ENCODE assay signal across 1 fruit fly cellular context in the genomic region with DNA sequence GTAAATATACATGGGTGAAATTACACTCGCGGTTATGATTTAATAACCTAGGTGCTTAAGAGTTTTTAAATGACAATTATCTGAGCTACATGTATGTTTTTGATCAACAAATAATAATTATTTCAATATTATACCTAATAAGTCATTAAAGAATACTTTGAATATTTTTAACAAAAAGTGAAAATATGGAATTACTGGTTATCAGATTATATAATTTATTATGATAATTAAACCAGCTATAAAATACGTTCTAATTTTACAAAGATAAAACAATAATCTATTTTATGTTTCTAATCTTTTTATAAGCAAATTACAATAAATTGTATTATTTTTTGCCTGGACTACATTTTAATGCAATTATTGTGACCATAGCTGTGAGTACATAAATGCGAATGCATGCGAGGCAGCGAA.
TF ChIP-seq lines count a peak whose summit lies in the region.

No protein-coding gene starts in this region.

TF ChIP-seq in whole organism, prepupa, 60 proteins besides CTCF, POLR2A, EP300 and RAD21 (continued from another document):
- TF ChIP-seq Sox102F (GFP tag; optimal IDR thresholded peaks at IDR 0.05; lab: Kevin White, UChicago) (no peak), fkh (GFP tag; optimal IDR thresholded peaks at IDR 0.05; lab: Kevin White, UChicago) (no peak), fd59A (GFP tag; optimal IDR thresholded peaks at IDR 0.05; lab: Kevin White, UChicago) (no peak), Met (GFP tag; optimal IDR thresholded peaks at IDR 0.05; lab: Kevin White, UChicago) (peak; percentile 6), CG3919 (GFP tag; optimal IDR thresholded peaks at IDR 0.05; lab: Kevin White, UChicago) (no peak), Eip93F (GFP tag; optimal IDR thresholded peaks at IDR 0.05; lab: Kevin White, UChicago) (no peak), Ets96B (tag; optimal IDR thresholded peaks at IDR 0.05; lab: Kevin White, UChicago) (peak; percentile 21), CG8119 (GFP tag; IDR thresholded peaks at IDR 0.05; lab: Robert Waterston, UW) (peak; percentile 54; the same call in 2 of the 3 replicates), CG8319 (GFP tag; optimal IDR thresholded peaks at IDR 0.05; lab: Kevin White, UChicago) (no peak), Lpt (GFP tag; optimal IDR thresholded peaks at IDR 0.05; lab: Kevin White, UChicago) (no peak), CG15336 (GFP tag; IDR thresholded peaks at IDR 0.05; lab: Robert Waterston, UW) (peak; percentile 39; the same call in 1 of the 2 replicates), CG11762 (GFP tag; optimal IDR thresholded peaks at IDR 0.05; lab: Kevin White, UChicago; ENCODE audit: insufficient read depth) (peak; percentile 13), cyc (GFP tag; optimal IDR thresholded peaks at IDR 0.05; lab: Kevin White, UChicago) (no peak), Blimp-1 (GFP tag; optimal IDR thresholded peaks at IDR 0.05; lab: Kevin White, UChicago) (no peak), net (GFP tag; optimal IDR thresholded peaks at IDR 0.05; lab: Kevin White, UChicago) (no peak), esn (GFP tag; optimal IDR thresholded peaks at IDR 0.05; lab: Kevin White, UChicago) (peak; percentile 37), Gug (GFP tag; IDR thresholded peaks at IDR 0.05; lab: Robert Waterston, UW) (no peak), CG7368 (GFP tag; optimal IDR thresholded peaks at IDR 0.05; lab: Kevin White, UChicago) (no peak), OdsH (GFP tag; optimal IDR thresholded peaks at IDR 0.05; lab: Kevin White, UChicago) (no peak), CG6163 (GFP tag; IDR thresholded peaks at IDR 0.05; lab: Robert Waterston, UW) (no peak), CG34406 (GFP tag; optimal IDR thresholded peaks at IDR 0.05; lab: Kevin White, UChicago) (peak; percentile 33), Eip78C (GFP tag; lab: Kevin White, UChicago) (peak; percentile 69), vri (GFP tag; optimal IDR thresholded peaks at IDR 0.05; lab: Kevin White, UChicago) (no peak), CG11902 (GFP tag; optimal IDR thresholded peaks at IDR 0.05; lab: Kevin White, UChicago) (no peak), acj6 (GFP tag; optimal IDR thresholded peaks at IDR 0.05; lab: Kevin White, UChicago) (peak; percentile 25), Sox15 (GFP tag; optimal IDR thresholded peaks at IDR 0.05; lab: Kevin White, UChicago) (no peak), CG32006 (GFP tag; optimal IDR thresholded peaks at IDR 0.05; lab: Kevin White, UChicago) (peak; percentile 58), Hr39 (GFP tag; optimal IDR thresholded peaks at IDR 0.05; lab: Kevin White, UChicago) (no peak), CG1621 (tag; optimal IDR thresholded peaks at IDR 0.05; lab: Kevin White, UChicago) (no peak), CG3032 (tag; optimal IDR thresholded peaks at IDR 0.05; lab: Kevin White, UChicago) (peak; percentile 65), Smox (GFP tag; optimal IDR thresholded peaks at IDR 0.05; lab: Kevin White, UChicago) (no peak), spab (GFP tag; optimal IDR thresholded peaks at IDR 0.05; lab: Kevin White, UChicago) (peak; percentile 24), CG31627 (GFP tag; optimal IDR thresholded peaks at IDR 0.05; lab: Kevin White, UChicago) (no peak), CG9139 (GFP tag; optimal IDR thresholded peaks at IDR 0.05; lab: Kevin White, UChicago) (no peak), dsx (GFP tag; optimal IDR thresholded peaks at IDR 0.05; lab: Kevin White, UChicago; ENCODE audit: poor library complexity, severe bottlenecking) (no peak)
